Worm (Caenorhabditis elegans): ENCODE measurements around the gene nhr-256.

ce11 chrV:1708441-1708840, 35.1 kb upstream of the nhr-256 start, which contains the start of gene srw-99:
- TF ChIP-seq lin-39 (tag; optimal IDR thresholded peaks at IDR 0.05) (no peak), pha-4 (tag; optimal IDR thresholded peaks at IDR 0.05) (no peak), nhr-25 (tag; optimal IDR thresholded peaks at IDR 0.05) (no peak), nhr-77 (tag; optimal IDR thresholded peaks at IDR 0.05) (no peak), mdl-1 (tag; optimal IDR thresholded peaks at IDR 0.05) (no peak), R02D3.7 (tag; optimal IDR thresholded peaks at IDR 0.05) (no peak), ceh-9 (tag; optimal IDR thresholded peaks at IDR 0.05) (no peak), ceh-82 (tag; optimal IDR thresholded peaks at IDR 0.05) (no peak)
